Fruit fly (Drosophila melanogaster) S2 (cell line): ENCODE data around the gene eIF4A.

Source experiments
- CG8478 ChIP-seq: fragments of >200 bp; optimal IDR thresholded peaks from 2 replicates; lab custom pipeline; 2018
- CTCF ChIP-seq, 2 experiments: fragments of >200 bp; optimal IDR thresholded peaks; 2 replicates each; lab custom pipeline; 2018

DNA sequence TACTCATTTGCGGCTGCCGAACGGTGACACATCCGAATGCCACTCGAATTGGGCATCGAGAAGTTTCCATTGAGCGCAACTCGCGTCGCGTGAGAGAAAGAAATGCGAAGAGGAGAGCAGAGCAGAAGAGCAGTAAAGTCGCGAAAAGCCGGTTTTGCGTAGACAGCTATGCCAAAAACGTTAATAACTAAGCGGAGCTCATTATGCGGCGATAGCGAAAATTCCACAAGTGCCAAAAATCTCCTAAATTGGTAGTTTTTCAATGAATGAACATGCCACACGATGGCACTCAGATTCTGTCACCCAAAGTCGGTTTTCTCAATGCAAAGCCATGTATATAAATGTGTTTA lies 3.9 kb upstream of the eIF4A start:
- TF ChIP-seq CG8478 (no peak), CTCF (optimal IDR thresholded peaks at IDR 0.05; lab: Kevin White, UChicago) (no peak)
